Fruit fly (Drosophila melanogaster) whole organism, wandering third instar larva: ENCODE results near the gene Nagk.

Experiments used
- Abd-B ChIP-seq: fragments of >200 bp; optimal IDR thresholded peaks from 2 replicates; lab custom pipeline; 2017; ENCODE audit warnings: missing biosample characterization, missing genetic modification characterization
- CG32264 ChIP-seq: fragments of 200-800 bp; sonication (Bioruptor generic); optimal IDR thresholded peaks from 2 replicates; lab custom pipeline; 2016; ENCODE audit warnings: missing biosample characterization, missing genetic modification characterization
- CG9705 ChIP-seq: fragments of 200-800 bp; sonication (Bioruptor generic); optimal IDR thresholded peaks from 2 replicates; lab custom pipeline; 2018; ENCODE audit warnings: missing biosample characterization, mild to moderate bottlenecking, missing genetic modification characterization
- CrebA ChIP-seq: fragments of 200-800 bp; sonication (Bioruptor generic); optimal IDR thresholded peaks from 2 replicates; lab custom pipeline; 2016; ENCODE audit warnings: missing biosample characterization, mild to moderate bottlenecking, missing genetic modification characterization, borderline replicate concordance
- Dif ChIP-seq: fragments of 200-275, 200-300 bp; sonication (Bioruptor generic); optimal IDR thresholded peaks from 2 replicates; lab custom pipeline; 2018; ENCODE audit warnings: missing biosample characterization, missing genetic modification characterization; ENCODE audit not compliant: partially characterized antibody
- GATAd ChIP-seq: sonication (Bioruptor generic); optimal IDR thresholded peaks from 2 replicates; lab custom pipeline; 2016; ENCODE audit warnings: missing biosample characterization, missing genetic modification characterization
- HLH106 ChIP-seq: fragments of 200-800 bp; optimal IDR thresholded peaks from 3 replicates; lab custom pipeline; 2019; ENCODE audit warnings: missing biosample characterization, mild to moderate bottlenecking, missing genetic modification characterization, moderate library complexity
- Hr83 ChIP-seq: fragments of 200-300 bp; sonication (Bioruptor generic); optimal IDR thresholded peaks from 2 replicates; lab custom pipeline; 2016; ENCODE audit warnings: missing biosample characterization, mild to moderate bottlenecking, missing genetic modification characterization, moderate library complexity; ENCODE audit not compliant: poor library complexity, severe bottlenecking
- Jra ChIP-seq: sonication (Bioruptor generic); optimal IDR thresholded peaks from 2 replicates; lab custom pipeline; 2016; ENCODE audit warnings: missing biosample characterization, missing genetic modification characterization
- Mio ChIP-seq: sonication (Bioruptor generic); optimal IDR thresholded peaks from 2 replicates; lab custom pipeline; 2016; ENCODE audit warnings: missing biosample characterization, missing genetic modification characterization
- N ChIP-seq: fragments of >200 bp; optimal IDR thresholded peaks from 2 replicates; lab custom pipeline; 2018; ENCODE audit warnings: missing biosample characterization, missing external identifiers, missing genetic modification characterization
- OdsH ChIP-seq: fragments of 200-800 bp; sonication (Bioruptor generic); optimal IDR thresholded peaks from 2 replicates; lab custom pipeline; 2016; ENCODE audit warnings: missing biosample characterization, mild to moderate bottlenecking, missing genetic modification characterization
- Rel ChIP-seq, 2 experiments: fragments of 200-800 bp; sonication (Bioruptor generic) in 1 of 2; optimal IDR thresholded peaks; 2 replicates in 1 of 2; 3 replicates in 1 of 2; lab custom pipeline; 2016 to 2019; ENCODE audit warnings: mild to moderate bottlenecking in 2 of 2, missing biosample characterization in 2 of 2, missing genetic modification characterization in 2 of 2, moderate library complexity in 1 of 2
- Sp1 ChIP-seq: fragments of 200-800 bp; sonication (Bioruptor generic); optimal IDR thresholded peaks from 3 replicates; lab custom pipeline; 2019; ENCODE audit warnings: missing biosample characterization, mild to moderate bottlenecking, missing genetic modification characterization, moderate library complexity
- Vsx2 ChIP-seq: fragments of 200-300, 225-300 bp; sonication (Bioruptor generic); optimal IDR thresholded peaks from 2 replicates; lab custom pipeline; 2018; ENCODE audit warnings: missing biosample characterization, missing genetic modification characterization; ENCODE audit not compliant: partially characterized antibody
- br ChIP-seq: fragments of 200-800 bp; sonication (Bioruptor generic); optimal IDR thresholded peaks from 2 replicates; lab custom pipeline; 2016; ENCODE audit warnings: missing biosample characterization, missing genetic modification characterization
- dl ChIP-seq, 2 experiments: fragments of 175-275, 200-275 bp in 1 of 2; fragments of 200-275 bp in 1 of 2; sonication (Bioruptor generic); optimal IDR thresholded peaks; lab custom pipeline; 2018; ENCODE audit warnings: mild to moderate bottlenecking in 2 of 2, missing biosample characterization in 2 of 2, missing genetic modification characterization in 2 of 2, moderate library complexity in 2 of 2; ENCODE audit not compliant: partially characterized antibody in 2 of 2, insufficient read depth in 1 of 2
- dmrt93B ChIP-seq: fragments of 200-800 bp; sonication (Bioruptor generic); optimal IDR thresholded peaks from 2 replicates; lab custom pipeline; 2018; ENCODE audit warnings: missing biosample characterization, mild to moderate bottlenecking, missing genetic modification characterization
- ey ChIP-seq: fragments of 200-800 bp; sonication (Bioruptor generic); optimal IDR thresholded peaks from 2 replicates; lab custom pipeline; 2016; ENCODE audit warnings: missing biosample characterization, missing genetic modification characterization
- foxo ChIP-seq, 2 experiments: fragments of 200-800 bp; sonication (Bioruptor generic); optimal IDR thresholded peaks; 2 replicates in 1 of 2; 3 replicates in 1 of 2; lab custom pipeline; 2016 to 2017; ENCODE audit warnings: missing biosample characterization in 2 of 2, missing genetic modification characterization in 2 of 2
- fru ChIP-seq: fragments of 200-800 bp; sonication (Bioruptor generic); optimal IDR thresholded peaks from 3 replicates; lab custom pipeline; 2016; ENCODE audit warnings: missing biosample characterization, mild to moderate bottlenecking, missing genetic modification characterization
- h ChIP-seq: fragments of 200-800 bp; sonication (Bioruptor generic); optimal IDR thresholded peaks from 3 replicates; lab custom pipeline; 2016; ENCODE audit warnings: missing biosample characterization, mild to moderate bottlenecking, missing genetic modification characterization
- lola ChIP-seq: fragments of >200 bp; optimal IDR thresholded peaks from 2 replicates; lab custom pipeline; 2017; ENCODE audit warnings: missing biosample characterization, missing genetic modification characterization
- pan ChIP-seq: fragments of >200 bp; optimal IDR thresholded peaks from 2 replicates; lab custom pipeline; 2017
- psq ChIP-seq: fragments of 200-800 bp; sonication (Bioruptor generic); optimal IDR thresholded peaks from 3 replicates; lab custom pipeline; 2017; ENCODE audit warnings: missing biosample characterization, mild to moderate bottlenecking, missing genetic modification characterization, moderate library complexity
- rgr ChIP-seq: fragments of 200-800 bp; sonication (Bioruptor generic); optimal IDR thresholded peaks from 3 replicates; lab custom pipeline; 2016; ENCODE audit warnings: missing biosample characterization, mild to moderate bottlenecking, missing genetic modification characterization
- sage ChIP-seq: fragments of 200-800 bp; sonication (Bioruptor generic); optimal IDR thresholded peaks from 2 replicates; lab custom pipeline; 2016; ENCODE audit warnings: missing biosample characterization, mild to moderate bottlenecking, missing genetic modification characterization
- sv ChIP-seq: fragments of 200-800 bp; sonication (Bioruptor generic); optimal IDR thresholded peaks from 3 replicates; lab custom pipeline; 2016; ENCODE audit warnings: missing biosample characterization, missing genetic modification characterization
- tai ChIP-seq: sonication (Bioruptor generic); optimal IDR thresholded peaks from 2 replicates; lab custom pipeline; 2016; ENCODE audit warnings: missing biosample characterization, missing genetic modification characterization
- usp ChIP-seq: fragments of >200 bp; optimal IDR thresholded peaks from 2 replicates; lab custom pipeline; 2017; ENCODE audit warnings: missing biosample characterization, missing genetic modification characterization
- woc ChIP-seq: sonication (Bioruptor generic); optimal IDR thresholded peaks from 2 replicates; lab custom pipeline; 2016; ENCODE audit warnings: missing biosample characterization, mild to moderate bottlenecking, missing genetic modification characterization

Nagk gene

dm6 chr3R:15342926-15343685 lies at the start of gene Nagk:
Gene Nagk, minus strand, starts transcription at chr3R:15343256.
- TF ChIP-seq Dif (GFP tag; lab: Kevin White, UChicago) = peak; percentile 37
- TF ChIP-seq ey (GFP tag; lab: Kevin White, UChicago) = peak; percentile 71
- peak; percentile 57 for TF ChIP-seq Jra (GFP tag; lab: Kevin White, UChicago)
- peak; percentile 49 for TF ChIP-seq br (GFP tag; lab: Kevin White, UChicago)
- peak in 1 of 2 experiments; percentile 76 for TF ChIP-seq foxo (GFP tag; optimal IDR thresholded peaks at IDR 0.05; lab: Kevin White, UChicago)
- peak; percentile 65 for TF ChIP-seq sv (GFP tag; lab: Kevin White, UChicago)
- TF ChIP-seq Sp1 = peak; percentile 68
- no peak for TF ChIP-seq tai (GFP tag; lab: Kevin White, UChicago)
- TF ChIP-seq Abd-B (GFP tag; lab: Kevin White, UChicago) = no peak
- no peak for TF ChIP-seq Rel (GFP tag; optimal IDR thresholded peaks at IDR 0.05; lab: Kevin White, UChicago)
- peak; percentile 93 for TF ChIP-seq Rel (tag; optimal IDR thresholded peaks at IDR 0.05; lab: Kevin White, UChicago)
- TF ChIP-seq Hr83 (GFP tag; lab: Kevin White, UChicago) = peak; percentile 82
- peak; percentile 70 for TF ChIP-seq h (GFP tag; lab: Kevin White, UChicago)
- peak; percentile 73 for TF ChIP-seq fru
- peak; percentile 56 for TF ChIP-seq HLH106 (tag; lab: Kevin White, UChicago)
- TF ChIP-seq woc = peak; percentile 89
- no peak for TF ChIP-seq dl (GFP tag; optimal IDR thresholded peaks at IDR 0.05; lab: Kevin White, UChicago; ENCODE audit: insufficient read depth in 1 of 2, partially characterized antibody in 2 of 2)
- peak; percentile 68 for TF ChIP-seq OdsH (GFP tag; lab: Kevin White, UChicago)
- TF ChIP-seq CG9705 = peak; percentile 34
- TF ChIP-seq pan = peak; percentile 86
- TF ChIP-seq GATAd (GFP tag; lab: Kevin White, UChicago) = no peak
- TF ChIP-seq rgr (GFP tag; lab: Kevin White, UChicago) = peak; percentile 63
- TF ChIP-seq dmrt93B = no peak
- no peak for TF ChIP-seq N (GFP tag; lab: Kevin White, UChicago)
- peak; percentile 34 for TF ChIP-seq CG32264 (GFP tag; lab: Kevin White, UChicago)
- TF ChIP-seq psq = peak; percentile 51

dm6 chr3R:15382851-15383250 lies 39.8 kb upstream of the Nagk start, which contains the start of gene h-cup:
Gene h-cup, minus strand, starts transcription at chr3R:15382951.
- TF ChIP-seq Rel (GFP tag; optimal IDR thresholded peaks at IDR 0.05; lab: Kevin White, UChicago) (no peak), Rel (tag; optimal IDR thresholded peaks at IDR 0.05; lab: Kevin White, UChicago) (no peak), dl (GFP tag; optimal IDR thresholded peaks at IDR 0.05; lab: Kevin White, UChicago; ENCODE audit: insufficient read depth in 1 of 2, partially characterized antibody in 2 of 2) (no peak), N (GFP tag; lab: Kevin White, UChicago) (no peak), CrebA (GFP tag; lab: Kevin White, UChicago) (no peak), foxo (GFP tag; optimal IDR thresholded peaks at IDR 0.05; lab: Kevin White, UChicago) (no peak), Mio (no peak), lola (GFP tag; lab: Kevin White, UChicago) (no peak)

dm6 chr3R:15379071-15379470 lies 36.0 kb upstream of the Nagk start:
- TF ChIP-seq Abd-B (GFP tag; lab: Kevin White, UChicago) (no peak), Sp1 (no peak), tai (GFP tag; lab: Kevin White, UChicago) (no peak), ey (GFP tag; lab: Kevin White, UChicago) (no peak), pan (no peak), usp (GFP tag; lab: Kevin White, UChicago) (no peak), Vsx2 (no peak), sv (GFP tag; lab: Kevin White, UChicago) (no peak), GATAd (GFP tag; lab: Kevin White, UChicago) (no peak), dl (GFP tag; optimal IDR thresholded peaks at IDR 0.05; lab: Kevin White, UChicago; ENCODE audit: insufficient read depth in 1 of 2, partially characterized antibody in 2 of 2) (no peak), CrebA (GFP tag; lab: Kevin White, UChicago) (no peak)

dm6 chr3R:15375470-15375869 lies 32.4 kb upstream of the Nagk start:
- TF ChIP-seq sage (GFP tag; lab: Kevin White, UChicago) (no peak), rgr (GFP tag; lab: Kevin White, UChicago) (no peak), Vsx2 (no peak), CG32264 (GFP tag; lab: Kevin White, UChicago) (no peak), Mio (no peak), Abd-B (GFP tag; lab: Kevin White, UChicago) (no peak), ey (GFP tag; lab: Kevin White, UChicago) (no peak), OdsH (GFP tag; lab: Kevin White, UChicago) (no peak), lola (GFP tag; lab: Kevin White, UChicago) (no peak), foxo (GFP tag; optimal IDR thresholded peaks at IDR 0.05; lab: Kevin White, UChicago) (no peak), woc (no peak), HLH106 (tag; lab: Kevin White, UChicago) (no peak), tai (GFP tag; lab: Kevin White, UChicago) (no peak), pan (no peak), psq (no peak), Jra (GFP tag; lab: Kevin White, UChicago) (no peak)
